Worm (Caenorhabditis elegans) whole organism, L1 larva: ENCODE measurements around the gene tbb-6.

ENCODE experiments used
- ama-1 ChIP-seq: fragments of 150-350 bp; optimal IDR thresholded peaks from 2 replicates; lab custom pipeline; 2014
- efl-3 ChIP-seq: fragments of 200-800 bp; sonication (Bioruptor generic); optimal IDR thresholded peaks from 2 replicates; lab custom pipeline; 2018; ENCODE audit warnings: mild to moderate bottlenecking, missing genetic modification characterization, missing compliant biosample characterization
- fkh-10 ChIP-seq: sonication (generic microtip); optimal IDR thresholded peaks from 2 replicates; lab custom pipeline; 2017; ENCODE audit warnings: missing biosample characterization, missing genetic modification reagents, missing genetic modification characterization
- fkh-4 ChIP-seq: sonication (generic microtip); optimal IDR thresholded peaks from 2 replicates; lab custom pipeline; 2016; ENCODE audit warnings: missing compliant biosample characterization, missing genetic modification characterization, borderline replicate concordance
- fos-1 ChIP-seq: fragments of 150-350 bp; optimal IDR thresholded peaks from 2 replicates; lab custom pipeline; 2014; ENCODE audit warnings: missing biosample characterization, missing genetic modification characterization
- lin-39 ChIP-seq: fragments of 150-350 bp; optimal IDR thresholded peaks from 2 replicates; lab custom pipeline; 2014; ENCODE audit warnings: missing biosample characterization, missing genetic modification reagents, missing genetic modification characterization
- nhr-47 ChIP-seq: sonication (generic microtip); optimal IDR thresholded peaks from 2 replicates; lab custom pipeline; 2016; ENCODE audit warnings: mild to moderate bottlenecking, missing genetic modification characterization, moderate library complexity, missing compliant biosample characterization
- nhr-77 ChIP-seq: fragments of 150-350 bp; optimal IDR thresholded peaks from 2 replicates; lab custom pipeline; 2014; ENCODE audit warnings: missing biosample characterization, missing genetic modification characterization
- unc-98 ChIP-seq: fragments of 200-800 bp; sonication (Bioruptor generic); IDR thresholded peaks from 2 replicates; pipeline ENCODE4 v1.3.6; 2022; ENCODE audit warnings: missing genetic modification characterization, missing compliant biosample characterization
- vab-15 ChIP-seq: sonication (generic microtip); optimal IDR thresholded peaks from 2 replicates; lab custom pipeline; 2017; ENCODE audit warnings: missing genotype, mild to moderate bottlenecking, missing genetic modification characterization, missing compliant biosample characterization
- zip-4 ChIP-seq: fragments of 200-800 bp; sonication (Bioruptor generic); optimal IDR thresholded peaks from 2 replicates; lab custom pipeline; 2018; ENCODE audit warnings: mild to moderate bottlenecking, missing genetic modification characterization, moderate library complexity, missing compliant biosample characterization

ce11 chrV:12301985-12302591 lies 40.8 kb downstream of the tbb-6 start, which contains the start of the genes frm-7 and F55C5.17:
- TF ChIP-seq fos-1 (tag; lab: Kevin White, UChicago): no peak
- TF ChIP-seq efl-3 (GFP tag; lab: Kevin White, UChicago): no peak
- no peak for TF ChIP-seq nhr-47 (tag; lab: Kevin White, UChicago)
- no peak for TF ChIP-seq zip-4
- TF ChIP-seq fkh-4 (tag; lab: Kevin White, UChicago): no peak
- TF ChIP-seq ama-1: no peak
- no peak for TF ChIP-seq lin-39 (tag; lab: Kevin White, UChicago)
- no peak for TF ChIP-seq unc-98 (GFP tag; lab: Robert Waterston, UW)
- TF ChIP-seq vab-15 (tag; lab: Kevin White, UChicago): no peak
- no peak for TF ChIP-seq fkh-10 (GFP tag; lab: Kevin White, UChicago)
- no peak for TF ChIP-seq nhr-77
